Fruit fly (Drosophila melanogaster): ENCODE measurements around the gene GMF.

Gene GMF

dm6 chr2L:16310648-16311047, 7.9 kb upstream of the GMF start, which contains the start of the genes cni and fzy:
cni (minus strand) TSS chr2L:16310726.
fzy (plus strand) TSS chr2L:16310956.
- TF ChIP-seq kni (GFP tag; optimal IDR thresholded peaks at IDR 0.05) (no peak), ham (GFP tag; IDR thresholded peaks at IDR 0.05) (no peak), Trl (optimal IDR thresholded peaks at IDR 0.05) (no peak), Trl (GFP tag; optimal IDR thresholded peaks at IDR 0.05) (no peak), unc-4 (GFP tag; IDR thresholded peaks at IDR 0.05; ENCODE audit: partially characterized antibody) (peak; percentile 37; the same call in 1 of the 2 replicates), dmrt11E (tag; optimal IDR thresholded peaks at IDR 0.05) (peak; percentile 21), zen (tag; optimal IDR thresholded peaks at IDR 0.05) (peak; percentile 66), Xbp1 (GFP tag; optimal IDR thresholded peaks at IDR 0.05) (peak; percentile 21), Dek (tag; optimal IDR thresholded peaks at IDR 0.05) (no peak), D19A (tag; optimal IDR thresholded peaks at IDR 0.05) (no peak), schlank (tag; optimal IDR thresholded peaks at IDR 0.05) (no peak), CG33557 (GFP tag; optimal IDR thresholded peaks at IDR 0.05) (peak; percentile 23), CG13894 (tag; optimal IDR thresholded peaks at IDR 0.05) (no peak), CG15601 (tag; optimal IDR thresholded peaks at IDR 0.05) (peak; percentile 3), BtbVII (GFP tag; optimal IDR thresholded peaks at IDR 0.05) (no peak), CG17568 (GFP tag; optimal IDR thresholded peaks at IDR 0.05) (no peak), CG6791 (GFP tag; IDR thresholded peaks at IDR 0.05; ENCODE audit: partially characterized antibody) (no peak), Antp (GFP tag; optimal IDR thresholded peaks at IDR 0.05) (no peak), CTCF (GFP tag; optimal IDR thresholded peaks at IDR 0.05) (peak; percentile 42), nmo (GFP tag; optimal IDR thresholded peaks at IDR 0.05) (peak; percentile 73), Kr (GFP tag; optimal IDR thresholded peaks at IDR 0.05) (no peak), Dfd (GFP tag; optimal IDR thresholded peaks at IDR 0.05) (no peak), CG1233 (GFP tag; optimal IDR thresholded peaks at IDR 0.05) (no peak), chinmo (GFP tag; IDR thresholded peaks at IDR 0.05; ENCODE audit: partially characterized antibody) (no peak), chm (GFP tag; IDR thresholded peaks at IDR 0.05) (no peak), tin (GFP tag; optimal IDR thresholded peaks at IDR 0.05) (peak; percentile 31), crol (GFP tag; IDR thresholded peaks at IDR 0.05) (no peak), lbe (GFP tag; optimal IDR thresholded peaks at IDR 0.05) (peak; percentile 52), exex (tag; optimal IDR thresholded peaks at IDR 0.05) (no peak), CG15696 (tag; optimal IDR thresholded peaks at IDR 0.05) (no peak), amos (GFP tag; IDR thresholded peaks at IDR 0.05; ENCODE audit: partially characterized antibody) (0 out of 2 replicates have a peak, but pooled peaks have one; percentile 6), Bteb2 (GFP tag; optimal IDR thresholded peaks at IDR 0.05) (no peak), CG18476 (GFP tag; optimal IDR thresholded peaks at IDR 0.05) (no peak), Nf-YC (tag; optimal IDR thresholded peaks at IDR 0.05) (peak; percentile 37), vvl (GFP tag; IDR thresholded peaks at IDR 0.05) (no peak), sob (GFP tag; IDR thresholded peaks at IDR 0.05) (no peak), nerfin-1 (tag; optimal IDR thresholded peaks at IDR 0.05) (no peak), CG34422 (GFP tag; IDR thresholded peaks at IDR 0.05) (no peak), rib (GFP tag; IDR thresholded peaks at IDR 0.05) (no peak), ranshi (GFP tag; IDR thresholded peaks at IDR 0.05) (no peak), CG10267 (tag; optimal IDR thresholded peaks at IDR 0.05) (peak; percentile 72), Doc3 (GFP tag; IDR thresholded peaks at IDR 0.05; ENCODE audit: partially characterized antibody) (no peak), stc (GFP tag; IDR thresholded peaks at IDR 0.05) (no peak), ara (GFP tag; IDR thresholded peaks at IDR 0.05) (no peak), Ets97D (GFP tag; optimal IDR thresholded peaks at IDR 0.05) (peak; percentile 73), Drgx (GFP tag; IDR thresholded peaks at IDR 0.05) (no peak), Ravus (GFP tag; IDR thresholded peaks at IDR 0.05) (no peak), E2f1 (GFP tag; IDR thresholded peaks at IDR 0.05) (no peak), jigr1 (GFP tag; IDR thresholded peaks at IDR 0.05) (no peak), Bgb (GFP tag; IDR thresholded peaks at IDR 0.05; ENCODE audit: partially characterized antibody) (0 out of 2 replicates have a peak, but pooled peaks have one; percentile 16), pfk (GFP tag; optimal IDR thresholded peaks at IDR 0.05) (no peak), CG11696 (GFP tag; IDR thresholded peaks at IDR 0.05) (no peak)

Data from whole organism, embryonic.